Worm (Caenorhabditis elegans): ENCODE measurements around the gene T05G5.1.

Gene T05G5.1

ce11 chrIII:9735857-9736256 is 7.3 kb downstream of the T05G5.1 start, which contains the start of gene dao-6:
dao-6 (minus strand) TSS chrIII:9736201.
- TF ChIP-seq gmeb-1 (tag; optimal IDR thresholded peaks at IDR 0.05) (no peak), lin-13 (GFP tag; optimal IDR thresholded peaks at IDR 0.05) (no peak), nhr-21 (tag; optimal IDR thresholded peaks at IDR 0.05) (no peak), egl-27 (tag; optimal IDR thresholded peaks at IDR 0.05) (no peak), nhr-129 (tag; optimal IDR thresholded peaks at IDR 0.05) (peak; percentile 42)

ce11 chrIII:9734030-9734429 is 9.1 kb downstream of the T05G5.1 start:
- TF ChIP-seq F13H6.1 (tag; optimal IDR thresholded peaks at IDR 0.05) (no peak), mdl-1 (tag; optimal IDR thresholded peaks at IDR 0.05) (no peak), lin-39 (tag; optimal IDR thresholded peaks at IDR 0.05) (no peak), nhr-10 (tag; optimal IDR thresholded peaks at IDR 0.05) (no peak), ztf-11 (tag; optimal IDR thresholded peaks at IDR 0.05) (no peak), ZK546.5 (tag; optimal IDR thresholded peaks at IDR 0.05) (no peak), nhr-25 (tag; optimal IDR thresholded peaks at IDR 0.05) (no peak), nhr-12 (tag; optimal IDR thresholded peaks at IDR 0.05) (no peak), ama-1 (optimal IDR thresholded peaks at IDR 0.05) (no peak), mbf-1 (tag; optimal IDR thresholded peaks at IDR 0.05) (no peak), nhr-23 (tag; optimal IDR thresholded peaks at IDR 0.05) (no peak), alr-1 (tag; optimal IDR thresholded peaks at IDR 0.05) (no peak), lsy-2 (tag; optimal IDR thresholded peaks at IDR 0.05) (no peak)

- TF ChIP-seq ztf-11 (tag; optimal IDR thresholded peaks at IDR 0.05) (no peak), nhr-129 (tag; optimal IDR thresholded peaks at IDR 0.05) (peak; percentile 19), elt-3 (tag; optimal IDR thresholded peaks at IDR 0.05) (no peak), unc-62 (GFP tag; optimal IDR thresholded peaks at IDR 0.05) (no peak)
Measured at ce11 chrIII:9733333-9733732, 9.8 kb downstream of the T05G5.1 start.

- TF ChIP-seq dmd-4 (tag; optimal IDR thresholded peaks at IDR 0.05) (no peak), mab-5 (tag; optimal IDR thresholded peaks at IDR 0.05) (peak; percentile 45), aly-2 (tag; optimal IDR thresholded peaks at IDR 0.05) (no peak), peb-1 (tag; optimal IDR thresholded peaks at IDR 0.05) (no peak), fos-1 (tag; optimal IDR thresholded peaks at IDR 0.05) (no peak), ceh-82 (tag; optimal IDR thresholded peaks at IDR 0.05) (no peak), nhr-21 (tag; optimal IDR thresholded peaks at IDR 0.05) (no peak), nhr-6 (tag; optimal IDR thresholded peaks at IDR 0.05) (no peak), unc-39 (tag; optimal IDR thresholded peaks at IDR 0.05) (no peak), lsy-2 (tag; optimal IDR thresholded peaks at IDR 0.05) (peak in 1 of 2 experiments; percentile 44), elt-3 (tag; optimal IDR thresholded peaks at IDR 0.05) (no peak), nhr-12 (tag; optimal IDR thresholded peaks at IDR 0.05) (no peak), nhr-11 (tag; optimal IDR thresholded peaks at IDR 0.05) (no peak), C34F6.9 (tag; optimal IDR thresholded peaks at IDR 0.05) (peak; percentile 8), zag-1 (tag; optimal IDR thresholded peaks at IDR 0.05) (peak; percentile 40)
Measured at ce11 chrIII:9731313-9731912, 11.7 kb downstream of the T05G5.1 start.

ce11 chrIII:9730407-9730806 is 12.7 kb downstream of the T05G5.1 start:
- no peak for TF ChIP-seq ztf-1 (GFP tag; conservative IDR thresholded peaks at IDR 0.05)
- TF ChIP-seq lin-13 (GFP tag; optimal IDR thresholded peaks at IDR 0.05), result no peak
- TF ChIP-seq sma-3 (GFP tag; optimal IDR thresholded peaks at IDR 0.05), result no peak
- TF ChIP-seq elt-1 (tag; optimal IDR thresholded peaks at IDR 0.05), result no peak
- TF ChIP-seq ztf-4 (tag; optimal IDR thresholded peaks at IDR 0.05), result no peak
- TF ChIP-seq egl-27 (tag; optimal IDR thresholded peaks at IDR 0.05), result no peak
- no peak for TF ChIP-seq elt-3 (tag; optimal IDR thresholded peaks at IDR 0.05)
- no peak for TF ChIP-seq unc-39 (tag; optimal IDR thresholded peaks at IDR 0.05)
- TF ChIP-seq lin-39 (tag; optimal IDR thresholded peaks at IDR 0.05), result no peak

- no peak for TF ChIP-seq nhr-12 (tag; optimal IDR thresholded peaks at IDR 0.05)
- no peak for TF ChIP-seq nhr-25 (tag; optimal IDR thresholded peaks at IDR 0.05)
Measured at ce11 chrIII:9727439-9727838, 15.7 kb downstream of the T05G5.1 start, which contains the start of gene C07A9.12. C07A9.12 (minus strand) TSS chrIII:9727539.

All from whole organism, L2 larva.